Worm (Caenorhabditis elegans): ENCODE results near the gene K10C9.4.

ce11 chrV:1003826-1004225, 49.0 kb downstream of the K10C9.4 start:
- no peak for TF ChIP-seq T07F8.4 (tag; optimal IDR thresholded peaks at IDR 0.05)
- peak; percentile 30 for TF ChIP-seq efl-1 (GFP tag; optimal IDR thresholded peaks at IDR 0.05)
- TF ChIP-seq F52B5.7 (tag; optimal IDR thresholded peaks at IDR 0.05): no peak
- peak; percentile 48 for TF ChIP-seq F23B12.7 (tag; optimal IDR thresholded peaks at IDR 0.05; ENCODE audit: insufficient read depth)
- no peak for TF ChIP-seq nhr-90 (tag; optimal IDR thresholded peaks at IDR 0.05)

Data from whole organism, young adult.